Fruit fly (Drosophila melanogaster) Kc167 (cell line): ENCODE results near the gene Pitslre.

Source experiments
- Sin3A ChIP-seq: fragments of >200 bp; optimal IDR thresholded peaks from 2 replicates; lab custom pipeline; 2018; ENCODE audit warnings: missing external identifiers
- h ChIP-seq: fragments of >200 bp; optimal IDR thresholded peaks from 3 replicates; lab custom pipeline; 2018; ENCODE audit warnings: missing external identifiers
- psq ChIP-seq: fragments of >200 bp; optimal IDR thresholded peaks from 2 replicates; lab custom pipeline; 2017; ENCODE audit warnings: missing external identifiers
- ttk ChIP-seq: sonication (Bioruptor generic); optimal IDR thresholded peaks from 2 replicates; lab custom pipeline; 2017; ENCODE audit warnings: missing external identifiers

DNA sequence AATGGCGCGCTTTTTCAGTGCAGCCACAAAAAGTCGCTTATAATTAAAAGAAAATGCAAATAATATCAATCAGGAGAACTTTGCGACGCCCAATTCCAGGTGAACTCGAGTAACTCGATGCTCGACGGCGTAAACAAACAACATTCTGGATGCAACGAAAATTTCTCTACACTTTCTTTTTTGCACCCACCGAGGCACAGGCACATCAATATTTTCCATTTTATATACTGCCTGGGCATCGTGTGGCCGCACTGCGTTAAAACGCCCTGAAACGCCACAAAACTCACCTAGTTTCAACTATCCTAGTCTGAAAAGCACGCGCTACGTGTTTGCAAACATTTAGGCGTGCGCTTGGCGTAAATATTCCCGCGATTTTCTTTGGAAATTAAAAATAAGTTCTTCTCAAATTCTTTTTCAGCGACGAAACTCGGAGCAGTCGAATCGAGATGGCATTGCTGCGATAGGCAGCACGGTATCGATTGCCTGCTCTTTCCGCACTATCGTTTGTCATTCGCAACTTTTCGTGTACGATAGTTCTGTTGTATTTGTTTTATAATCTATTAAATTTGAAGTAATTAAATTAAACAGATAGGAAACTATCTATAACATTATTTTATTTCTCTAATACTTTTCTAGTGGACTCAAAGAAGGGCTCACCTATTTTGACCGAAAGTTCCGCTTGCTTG is 14.6 kb downstream of the Pitslre start, which contains the start of gene Pcif1:
- TF ChIP-seq psq (lab: Kevin White, UChicago) (no peak), ttk (lab: Kevin White, UChicago) (no peak), h (lab: Kevin White, UChicago) (no peak), Sin3A (lab: Kevin White, UChicago) (no peak)
